Worm (Caenorhabditis elegans) whole organism, L4/young adult: ENCODE results near the gene F47B7.3.

Experiments
- W03F9.2 ChIP-seq: fragments of 150-350 bp; optimal IDR thresholded peaks from 2 replicates; lab custom pipeline; 2014; ENCODE audit warnings: missing biosample characterization, missing genetic modification characterization
- dao-5 ChIP-seq: sonication (generic microtip); optimal IDR thresholded peaks from 2 replicates; lab custom pipeline; 2016; ENCODE audit warnings: missing genotype, missing genetic modification characterization, moderate library complexity, missing compliant biosample characterization
- him-1 ChIP-seq: sonication (generic microtip); optimal IDR thresholded peaks from 2 replicates; lab custom pipeline; 2016; ENCODE audit warnings: missing genotype, missing genetic modification reagents, missing genetic modification characterization, missing compliant biosample characterization

F47B7.3 gene

DNA sequence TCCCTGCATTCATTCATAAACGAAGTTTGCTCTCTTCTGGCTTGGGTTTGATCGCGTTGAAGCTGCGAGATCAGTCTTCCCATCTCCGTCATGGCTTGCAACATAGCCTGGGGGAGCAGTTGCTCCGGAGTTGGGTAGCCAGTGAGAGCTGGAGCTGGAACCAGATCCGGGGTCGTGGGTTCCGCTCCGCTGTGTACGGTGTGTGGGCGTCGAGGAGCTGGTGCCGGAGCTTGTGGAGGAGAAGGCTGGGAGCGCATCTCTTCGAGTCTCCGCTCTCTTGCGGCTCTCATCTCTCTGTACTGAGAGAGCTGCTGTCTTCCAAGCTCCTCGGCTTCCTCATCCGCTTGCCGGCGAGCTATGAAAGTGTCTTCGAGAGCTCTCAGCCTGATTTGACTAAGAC is 11.8 kb downstream of the F47B7.3 start:
- no peak for TF ChIP-seq dao-5 (tag; lab: Kevin White, UChicago)
- no peak for TF ChIP-seq W03F9.2 (tag; lab: Kevin White, UChicago)
- no peak for TF ChIP-seq him-1 (tag; lab: Kevin White, UChicago)

DNA sequence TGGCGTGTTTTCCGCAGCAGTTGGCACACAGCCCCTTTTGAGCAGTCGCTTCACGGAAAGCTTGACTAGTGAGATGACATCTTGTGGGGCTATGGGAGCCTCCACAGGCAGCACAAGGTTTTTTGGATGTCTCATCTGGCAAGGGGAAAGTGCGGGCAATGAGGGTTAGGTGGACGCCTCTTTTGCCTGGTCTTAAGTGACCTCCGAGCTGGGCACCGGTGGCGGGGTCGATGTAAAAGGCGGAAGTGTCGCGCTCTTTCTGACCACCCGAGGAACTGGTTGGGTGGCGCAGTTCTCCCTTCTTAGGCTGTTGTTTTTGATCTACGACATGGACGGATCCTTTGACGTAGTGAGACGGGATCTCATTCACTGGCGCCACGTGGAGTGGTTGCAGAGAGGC is 12.8 kb downstream of the F47B7.3 start:
- TF ChIP-seq W03F9.2 (tag; lab: Kevin White, UChicago) (no peak), dao-5 (tag; lab: Kevin White, UChicago) (no peak), him-1 (tag; lab: Kevin White, UChicago) (no peak)

DNA sequence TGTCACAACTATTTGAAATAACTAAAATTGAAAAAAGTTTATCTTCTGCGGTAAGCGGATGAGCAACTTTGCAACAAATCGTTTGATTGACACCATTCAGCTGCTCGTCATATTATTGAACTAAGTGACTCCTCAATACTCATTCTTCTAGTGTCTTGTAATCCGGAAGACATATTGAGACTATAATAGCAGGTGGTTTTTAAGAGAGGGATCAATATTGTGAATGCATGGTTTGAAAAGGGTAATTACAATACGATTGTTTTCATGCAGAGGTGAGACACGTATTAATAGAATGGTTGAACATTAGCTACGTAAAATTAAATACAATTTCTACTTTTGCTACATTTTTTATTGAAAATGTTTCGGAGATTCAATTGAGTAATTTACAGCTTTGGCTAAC is 21.0 kb downstream of the F47B7.3 start:
- no peak for TF ChIP-seq him-1 (tag; lab: Kevin White, UChicago)

DNA sequence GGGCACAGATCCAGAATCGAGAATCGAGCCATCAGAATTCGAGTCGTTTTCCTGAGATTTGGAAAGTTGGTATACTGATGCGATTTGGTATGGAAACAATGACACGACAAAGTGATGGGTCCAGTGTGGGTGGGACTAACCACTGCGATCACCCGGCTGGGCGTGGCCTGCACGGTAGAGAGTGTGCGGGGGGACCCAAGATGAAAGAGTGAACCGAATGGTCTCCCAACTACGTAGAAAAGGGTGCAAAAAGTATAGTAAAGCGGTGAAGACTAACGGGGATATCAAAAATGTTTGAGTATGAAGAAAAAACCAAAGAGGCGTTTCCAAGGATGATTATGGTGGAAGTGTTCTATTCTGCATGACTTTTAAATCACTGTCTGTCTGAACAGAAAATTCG is 22.0 kb downstream of the F47B7.3 start, which contains the start of gene fkh-2:
TSS of gene fkh-2 (minus strand) at position 101 of the 400 bp plus-strand sequence.
- TF ChIP-seq him-1 (tag; lab: Kevin White, UChicago) (no peak), W03F9.2 (tag; lab: Kevin White, UChicago) (no peak), dao-5 (tag; lab: Kevin White, UChicago) (no peak)

DNA sequence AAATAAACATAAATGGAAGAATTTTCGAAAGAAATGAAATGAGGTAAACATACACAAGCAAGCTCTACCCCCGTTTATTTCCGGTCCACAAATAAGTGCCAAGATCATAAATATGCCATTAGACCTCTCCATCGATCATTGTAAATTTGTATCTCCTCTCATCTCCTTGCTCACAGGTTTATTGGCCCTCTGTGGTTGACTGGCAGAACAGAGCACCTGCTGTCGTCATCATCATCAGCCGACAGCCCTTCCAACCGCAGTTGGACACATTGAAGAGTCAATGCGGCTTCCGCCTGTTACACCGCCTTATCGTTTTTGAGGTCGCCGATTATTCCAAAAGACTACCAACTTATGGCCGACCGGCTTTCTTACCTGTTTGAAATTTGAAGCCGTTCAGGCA is 25.6 kb downstream of the F47B7.3 start:
- TF ChIP-seq W03F9.2 (tag; lab: Kevin White, UChicago) = no peak
- TF ChIP-seq dao-5 (tag; lab: Kevin White, UChicago) = no peak
- no peak for TF ChIP-seq him-1 (tag; lab: Kevin White, UChicago)

DNA sequence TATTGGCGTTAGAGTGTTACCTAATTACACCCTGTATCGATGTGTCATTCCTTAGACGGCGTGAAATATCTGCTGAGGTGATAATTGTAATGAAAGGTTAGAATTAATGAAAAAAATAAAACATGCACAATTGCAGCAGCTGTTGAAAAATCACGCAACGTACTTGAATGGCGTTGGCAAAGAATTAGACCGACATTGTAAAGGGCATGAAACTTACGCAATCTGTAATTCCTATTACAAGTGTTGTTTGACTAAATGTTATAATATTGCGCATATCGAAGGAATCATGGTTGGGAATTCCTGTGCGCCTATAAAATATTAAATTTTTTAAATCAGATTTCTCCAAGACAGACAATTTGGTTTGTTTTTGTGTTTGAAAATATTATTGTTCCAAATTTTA is 30.5 kb downstream of the F47B7.3 start, which contains the start of gene tag-18:
TSS of gene tag-18 (minus strand) at position 305 of the 400 bp plus-strand sequence.
- no peak for TF ChIP-seq dao-5 (tag; lab: Kevin White, UChicago)
- no peak for TF ChIP-seq W03F9.2 (tag; lab: Kevin White, UChicago)
- TF ChIP-seq him-1 (tag; lab: Kevin White, UChicago) = no peak

DNA sequence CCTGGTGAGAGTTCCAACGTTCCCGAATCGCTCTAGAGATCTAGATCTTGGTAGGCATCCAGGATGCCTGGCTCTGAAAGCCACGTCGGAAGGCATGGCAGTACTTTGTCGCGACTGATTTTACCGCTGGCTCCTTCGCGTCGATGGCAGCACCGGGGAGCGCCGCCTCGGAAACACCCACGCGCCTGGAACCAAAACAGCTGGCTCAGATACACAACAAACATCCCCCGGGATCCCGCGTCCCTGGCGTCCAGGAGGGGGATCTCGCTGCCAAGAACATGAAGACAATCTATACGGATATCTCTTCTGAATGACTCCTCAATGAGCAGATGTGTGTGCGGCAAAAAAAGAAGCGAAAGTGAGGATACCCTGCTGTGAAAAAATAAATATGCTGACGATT is 30.9 kb downstream of the F47B7.3 start:
- TF ChIP-seq dao-5 (tag; lab: Kevin White, UChicago) (no peak), him-1 (tag; lab: Kevin White, UChicago) (no peak), W03F9.2 (tag; lab: Kevin White, UChicago) (no peak)

DNA sequence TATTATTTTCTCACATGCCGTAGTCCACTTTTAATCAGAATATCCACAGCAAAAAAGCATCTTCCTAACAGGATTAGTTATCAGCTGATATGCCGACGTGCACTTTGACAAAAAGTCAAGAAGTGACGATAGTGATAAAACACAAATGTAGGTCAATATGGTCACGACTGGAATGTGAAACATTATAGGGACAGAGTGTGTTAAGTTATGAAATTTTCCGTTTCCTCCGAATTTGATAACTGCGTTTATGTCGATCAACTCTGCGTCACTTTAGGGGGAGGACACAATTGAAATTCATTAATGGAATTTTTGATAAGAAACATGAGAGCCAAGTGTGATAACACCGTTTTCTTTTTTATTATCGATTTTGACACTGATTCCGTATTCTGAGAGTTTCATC is 35.2 kb downstream of the F47B7.3 start, which contains the start of gene aex-4:
TSS of gene aex-4 (plus strand) at position 312 of the 400 bp plus-strand sequence.
- TF ChIP-seq dao-5 (tag; lab: Kevin White, UChicago) (no peak), W03F9.2 (tag; lab: Kevin White, UChicago) (no peak), him-1 (tag; lab: Kevin White, UChicago) (no peak)

DNA sequence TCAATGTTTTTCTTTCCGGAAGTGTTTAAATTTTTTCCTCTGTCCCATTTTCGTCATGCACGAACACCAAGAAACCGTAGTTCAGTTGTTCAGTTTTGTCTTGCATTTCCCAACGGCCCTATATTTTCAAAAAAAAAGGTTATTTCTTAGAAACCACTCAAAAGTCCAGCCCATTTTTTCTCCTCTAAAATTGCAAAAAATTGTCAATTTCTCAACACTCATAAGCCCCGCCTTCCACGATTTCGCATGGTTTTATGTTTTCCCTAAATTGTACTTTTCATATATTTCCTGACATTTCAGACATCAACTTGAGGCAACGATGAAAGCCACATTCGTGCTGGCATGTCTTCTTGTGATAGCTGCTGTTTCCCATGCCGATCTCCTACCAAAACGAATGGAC is 36.9 kb downstream of the F47B7.3 start, which contains the start of gene nlp-1:
TSS of gene nlp-1 (plus strand) at position 301 of the 400 bp plus-strand sequence.
- TF ChIP-seq W03F9.2 (tag; lab: Kevin White, UChicago) = no peak
- TF ChIP-seq him-1 (tag; lab: Kevin White, UChicago) = no peak
- no peak for TF ChIP-seq dao-5 (tag; lab: Kevin White, UChicago)

DNA sequence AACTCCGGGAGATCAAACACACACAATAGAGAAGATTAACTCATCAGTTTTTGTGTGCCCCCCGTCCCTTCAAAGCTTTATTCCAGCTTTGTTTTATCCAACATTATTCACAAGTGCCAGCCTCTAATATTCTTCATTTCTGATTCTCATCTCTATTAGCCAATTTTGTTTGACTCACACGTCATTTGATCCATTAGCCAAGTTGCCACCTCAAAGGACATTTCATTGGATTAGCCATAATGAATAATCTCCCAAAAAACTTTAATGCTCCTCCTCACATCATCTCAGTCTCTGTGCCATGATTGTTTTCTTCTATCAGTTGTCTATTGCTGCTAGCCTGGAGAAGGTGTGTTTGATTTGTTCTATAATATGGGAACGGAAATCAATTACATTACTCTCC is 38.8 kb downstream of the F47B7.3 start:
- TF ChIP-seq him-1 (tag; lab: Kevin White, UChicago) (no peak), dao-5 (tag; lab: Kevin White, UChicago) (no peak), W03F9.2 (tag; lab: Kevin White, UChicago) (no peak)

DNA sequence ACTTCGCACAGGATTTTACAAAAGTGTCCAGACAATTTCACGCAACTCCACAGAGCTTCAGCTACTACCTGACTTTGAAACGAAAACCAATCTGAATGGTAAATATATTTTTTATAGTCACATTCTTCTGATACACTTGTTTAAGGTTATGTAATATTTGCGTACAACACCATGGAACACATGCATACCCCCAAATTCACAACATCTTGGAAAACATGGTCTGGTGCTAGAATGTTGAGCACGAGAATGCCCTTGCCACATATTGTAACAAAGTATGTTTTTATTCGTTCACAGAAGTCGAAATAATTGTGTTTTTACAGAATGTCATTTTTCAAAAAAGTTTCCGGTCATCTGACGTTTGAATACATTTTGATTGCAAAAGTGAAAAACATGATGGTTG is 48.4 kb downstream of the F47B7.3 start:
- TF ChIP-seq him-1 (tag; lab: Kevin White, UChicago) = no peak
- TF ChIP-seq dao-5 (tag; lab: Kevin White, UChicago) = no peak
- TF ChIP-seq W03F9.2 (tag; lab: Kevin White, UChicago) = no peak

DNA sequence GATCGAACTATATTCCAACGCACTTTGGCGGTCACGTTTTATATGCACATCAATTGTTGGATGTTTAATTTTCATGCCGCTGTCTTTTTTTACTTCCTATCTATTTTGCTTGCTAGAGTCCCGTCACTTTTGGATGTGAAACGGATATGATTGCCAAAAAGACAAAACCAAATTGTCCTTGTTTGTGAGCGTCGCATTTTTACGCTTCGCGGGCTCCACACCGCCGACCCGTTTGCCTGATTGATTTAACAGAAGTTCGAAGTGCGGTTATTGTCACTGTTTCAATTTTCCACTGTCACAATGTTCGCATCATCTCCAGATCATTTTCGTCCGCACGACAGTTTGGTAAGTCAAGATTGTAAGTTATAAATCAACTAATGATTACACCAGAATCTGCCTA is 49.4 kb downstream of the F47B7.3 start, which contains the start of gene C01C4.2:
TSS of gene C01C4.2 (plus strand) at position 301 of the 400 bp plus-strand sequence.
- TF ChIP-seq dao-5 (tag; lab: Kevin White, UChicago) (no peak), him-1 (tag; lab: Kevin White, UChicago) (no peak), W03F9.2 (tag; lab: Kevin White, UChicago) (no peak)
